Worm (Caenorhabditis elegans) whole organism, L4 larva: ENCODE measurements around the gene Y57A10A.8.

Experiments used
- arid-1 ChIP-seq: fragments of 200-800 bp; sonication (Bioruptor generic); conservative IDR thresholded peaks from 2 replicates; pipeline ENCODE4 v1.3.6; 2022; ENCODE audit warnings: missing genetic modification reagents, missing genetic modification characterization, missing compliant biosample characterization
- ces-1 ChIP-seq: fragments of 150-350 bp; sonication (generic microtip); optimal IDR thresholded peaks from 4 replicates; lab custom pipeline; 2014; ENCODE audit warnings: missing biosample characterization, missing genetic modification reagents, missing genetic modification characterization
- daf-19 ChIP-seq: fragments of 200-800 bp; sonication (Bioruptor generic); conservative IDR thresholded peaks from 2 replicates; pipeline ENCODE4 v1.3.6; 2022; ENCODE audit warnings: missing genetic modification characterization, missing compliant biosample characterization
- lsy-2 ChIP-seq, 2 experiments: fragments of 150-350 bp in 1 of 2; sonication (generic microtip) in 1 of 2; optimal IDR thresholded peaks; 2 replicates each; lab custom pipeline; 2014 to 2017; ENCODE audit warnings: missing biosample characterization in 2 of 2, missing genetic modification characterization in 2 of 2
- nhr-10 ChIP-seq: fragments of 150-350 bp; optimal IDR thresholded peaks from 2 replicates; lab custom pipeline; 2014; ENCODE audit warnings: missing biosample characterization, missing genetic modification characterization
- nhr-48 ChIP-seq: sonication (generic microtip); optimal IDR thresholded peaks from 2 replicates; lab custom pipeline; 2016; ENCODE audit warnings: mild to moderate bottlenecking, missing genetic modification characterization, missing compliant biosample characterization
- nhr-6 ChIP-seq: fragments of 150-350 bp; optimal IDR thresholded peaks from 2 replicates; lab custom pipeline; 2014; ENCODE audit warnings: missing biosample characterization, missing genetic modification characterization
- snpc-1.2 ChIP-seq: fragments of 200-800 bp; sonication (Bioruptor generic); IDR thresholded peaks from 2 replicates; pipeline ENCODE4 v1.3.6; 2022; ENCODE audit warnings: missing genetic modification reagents, missing genetic modification characterization, missing compliant biosample characterization
- tra-1 ChIP-seq: fragments of 200-800 bp; sonication (Bioruptor generic); IDR thresholded peaks from 2 replicates; pipeline ENCODE4 v1.3.6; 2022; ENCODE audit warnings: missing genetic modification reagents, missing genetic modification characterization, missing compliant biosample characterization
- unc-62 ChIP-seq, 3 experiments: fragments of 150-350 bp in 1 of 3; sonication (generic microtip); optimal IDR thresholded peaks in 2 of 3; peaks in 1 of 3; 1 replicate in 1 of 3; 2 replicates in 2 of 3; lab custom pipeline; 2014 to 2017; ENCODE audit warnings: missing biosample characterization in 3 of 3, missing genetic modification characterization in 3 of 3, missing genetic modification reagents in 3 of 3, missing genotype in 1 of 3
- zag-1 ChIP-seq: fragments of 150-350 bp; optimal IDR thresholded peaks from 2 replicates; lab custom pipeline; 2014; ENCODE audit warnings: missing biosample characterization, missing genetic modification characterization

DNA sequence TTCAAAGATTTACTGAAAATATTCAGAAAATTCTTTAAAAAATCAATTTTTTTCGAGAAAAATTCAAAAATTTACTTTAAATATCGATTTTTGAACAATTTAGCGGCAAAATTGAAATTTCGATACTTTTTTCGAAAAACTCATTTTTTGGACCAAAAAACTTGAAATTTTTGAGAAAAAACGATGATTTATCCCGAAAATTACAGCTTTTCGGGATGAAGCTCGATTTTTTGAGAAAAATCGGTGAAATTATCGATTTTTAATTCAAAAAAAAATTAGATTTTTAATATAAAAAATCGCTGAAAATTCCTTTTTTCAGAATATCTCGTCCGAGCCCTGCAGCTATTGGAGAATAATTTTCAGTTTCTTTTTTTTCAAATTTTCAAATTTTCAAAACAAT lies 44.1 kb downstream of the Y57A10A.8 start:
- no peak for TF ChIP-seq daf-19 (GFP tag; lab: Robert Waterston, UW)
- TF ChIP-seq nhr-48, result no peak
- TF ChIP-seq tra-1 (GFP tag; lab: Robert Waterston, UW), result no peak
- no peak for TF ChIP-seq unc-62 (GFP tag; optimal IDR thresholded peaks at IDR 0.05 in 1 of 2; lab: Kevin White, UChicago)
- no peak for TF ChIP-seq unc-62 (tag; optimal IDR thresholded peaks at IDR 0.05; lab: Kevin White, UChicago)
- no peak for TF ChIP-seq snpc-1.2 (GFP tag; lab: Robert Waterston, UW)
- no peak for TF ChIP-seq ces-1
- no peak for TF ChIP-seq lsy-2 (tag; optimal IDR thresholded peaks at IDR 0.05; lab: Kevin White, UChicago)
- no peak for TF ChIP-seq arid-1 (GFP tag; lab: Robert Waterston, UW)
- TF ChIP-seq nhr-6 (tag; lab: Kevin White, UChicago), result no peak
- no peak for TF ChIP-seq nhr-10
- TF ChIP-seq zag-1 (tag; lab: Kevin White, UChicago), result no peak
